Worm (Caenorhabditis elegans): ENCODE results near the gene C24A8.5.

DNA sequence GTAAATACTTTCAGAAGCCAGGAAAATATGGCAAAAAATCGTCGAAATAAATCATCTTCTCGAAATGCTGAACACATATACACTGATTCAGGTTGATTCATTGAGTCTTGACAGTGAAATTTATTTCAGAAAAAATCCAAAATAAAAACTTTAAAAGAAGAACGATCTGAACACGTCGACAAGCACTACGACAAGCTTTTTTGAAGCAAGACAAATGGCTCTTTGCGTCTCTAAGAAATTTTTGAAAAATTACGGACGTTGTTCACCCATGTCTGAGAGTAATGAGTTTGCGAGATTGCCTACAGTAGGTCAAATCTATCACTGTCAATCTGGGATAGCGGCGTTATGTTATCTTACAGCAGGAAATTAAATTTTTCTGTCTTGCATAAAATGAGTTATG lies 48.1 kb upstream of the C24A8.5 start, which contains the start of gene R160.2:
- TF ChIP-seq him-1 (tag; optimal IDR thresholded peaks at IDR 0.05) (no peak), W03F9.2 (tag; optimal IDR thresholded peaks at IDR 0.05) (no peak)

All from whole organism, L4/young adult.